Worm (Caenorhabditis elegans) whole organism, L1 larva: ENCODE measurements around the gene Y42G9A.3.

Source experiments
- egl-27 ChIP-seq, 2 experiments: fragments of 150-350 bp in 1 of 2; sonication (generic microtip); optimal IDR thresholded peaks; 3 replicates each; lab custom pipeline; 2017 to 2018; ENCODE audit warnings: missing biosample characterization in 2 of 2, missing genetic modification characterization in 2 of 2, missing genetic modification reagents in 2 of 2
- jun-1 ChIP-seq: fragments of 150-350 bp; optimal IDR thresholded peaks from 2 replicates; lab custom pipeline; 2014; ENCODE audit warnings: missing biosample characterization, missing genetic modification reagents, missing genetic modification characterization
- lin-15B ChIP-seq: fragments of 150-350 bp; sonication (generic microtip); optimal IDR thresholded peaks from 3 replicates; lab custom pipeline; 2014; ENCODE audit warnings: missing biosample characterization, missing genetic modification characterization
- mep-1 ChIP-seq: fragments of 150-350 bp; optimal IDR thresholded peaks from 2 replicates; lab custom pipeline; 2014; ENCODE audit warnings: missing biosample characterization, missing genetic modification characterization
- pag-3 ChIP-seq: sonication (generic microtip); optimal IDR thresholded peaks from 2 replicates; lab custom pipeline; 2017; ENCODE audit warnings: missing genetic modification characterization, mild to moderate bottlenecking, missing compliant biosample characterization, antibody characterized with exemption, borderline replicate concordance; ENCODE audit not compliant: insufficient read depth
- unc-62 ChIP-seq: fragments of 150-350 bp; optimal IDR thresholded peaks from 2 replicates; lab custom pipeline; 2014; ENCODE audit warnings: missing biosample characterization, missing genetic modification reagents, missing genetic modification characterization
- unc-86 ChIP-seq: sonication (generic microtip); optimal IDR thresholded peaks from 2 replicates; lab custom pipeline; 2016; ENCODE audit warnings: missing genetic modification characterization, missing compliant biosample characterization
- ztf-11 ChIP-seq, 2 experiments: sonication (generic microtip); optimal IDR thresholded peaks; 2 replicates each; lab custom pipeline; 2016 to 2017; ENCODE audit warnings: missing genetic modification characterization in 2 of 2, missing biosample characterization in 1 of 2, missing compliant biosample characterization in 1 of 2

DNA sequence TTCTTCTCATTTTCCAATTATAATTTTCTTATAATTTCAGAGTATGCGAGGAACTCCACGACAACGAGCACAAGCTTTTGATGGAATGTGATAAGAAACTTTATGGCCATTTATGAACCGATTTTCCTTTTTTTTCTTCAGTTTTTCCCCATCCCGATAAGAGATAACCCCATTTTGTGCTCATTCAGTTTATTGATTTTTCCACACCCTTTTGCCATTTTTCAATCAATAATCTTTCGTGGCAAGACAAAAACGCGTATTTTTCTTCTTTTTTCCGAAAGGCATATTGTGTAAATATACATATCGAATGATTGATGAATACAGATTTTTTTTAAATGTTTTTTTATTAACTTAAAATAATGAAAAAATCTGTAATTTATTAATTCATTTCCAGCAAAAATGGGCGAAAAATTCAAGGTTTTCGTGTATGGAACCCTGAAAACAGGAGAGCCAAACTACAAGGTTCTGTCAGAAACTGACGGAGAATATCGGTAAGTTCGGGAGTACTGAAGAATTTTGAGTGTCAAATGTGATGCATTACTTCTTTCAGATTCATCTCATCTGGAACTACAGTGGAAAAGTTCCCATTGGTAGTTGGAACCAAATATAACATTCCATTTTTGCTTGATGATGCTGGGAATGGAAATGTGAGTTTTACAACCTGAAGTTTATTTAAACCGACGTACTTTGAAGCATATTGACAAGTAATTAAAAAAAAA lies 18.4 kb downstream of the Y42G9A.3 start, which contains the start of gene F42A10.9:
- TF ChIP-seq ztf-11 (tag; optimal IDR thresholded peaks at IDR 0.05; lab: Kevin White, UChicago) = no peak
- no peak for TF ChIP-seq egl-27 (tag; optimal IDR thresholded peaks at IDR 0.05; lab: Kevin White, UChicago)
- no peak for TF ChIP-seq lin-15B (tag; lab: Kevin White, UChicago)
- no peak for TF ChIP-seq jun-1
- no peak for TF ChIP-seq unc-62 (GFP tag; lab: Kevin White, UChicago)
- no peak for TF ChIP-seq pag-3 (tag; lab: Kevin White, UChicago)
- TF ChIP-seq unc-86 (tag; lab: Kevin White, UChicago) = no peak
- TF ChIP-seq mep-1 (tag; lab: Kevin White, UChicago) = peak; percentile 45
